Worm (Caenorhabditis elegans): Measurements from ENCODE around the gene B0024.11.

Gene B0024.11

DNA sequence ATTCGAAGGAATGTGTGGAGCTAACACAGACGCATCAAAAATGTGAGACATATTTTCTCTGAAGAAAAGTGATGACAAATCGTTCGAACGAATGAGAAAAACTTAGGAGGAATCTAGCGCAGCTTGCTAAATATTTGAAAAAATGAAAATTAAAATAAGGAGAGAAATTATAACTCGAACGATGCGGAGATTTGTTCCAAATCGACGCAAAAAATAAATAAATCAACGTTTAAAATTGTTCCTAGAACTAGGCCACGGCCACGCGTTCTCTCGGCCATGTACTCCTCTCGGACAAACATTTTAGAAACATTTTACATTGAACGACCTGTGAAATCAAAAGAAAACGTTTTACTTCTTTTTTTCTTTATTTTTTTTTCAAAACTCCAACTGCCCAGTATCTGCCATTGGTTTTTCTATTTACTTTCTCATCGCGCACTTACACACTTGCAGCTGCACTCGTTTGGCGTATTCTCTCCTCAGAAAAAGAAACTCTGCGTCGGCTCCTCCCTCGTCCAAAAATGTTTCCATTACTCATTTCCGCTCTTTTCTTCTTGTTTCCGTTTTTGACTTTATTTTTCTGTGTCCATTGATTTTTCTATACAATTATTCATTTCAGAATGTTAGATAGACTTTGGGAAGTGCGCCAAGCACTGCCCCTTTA lies 897 bp upstream of the B0024.11 start, which contains the start of the genes gna-1 and B0024.13 (continued):
- TF ChIP-seq ama-1 (optimal IDR thresholded peaks at IDR 0.05): no peak
- peak; percentile 84 for TF ChIP-seq lin-14 (GFP tag; optimal IDR thresholded peaks at IDR 0.05)
- peak; percentile 79 for TF ChIP-seq swsn-7 (tag; optimal IDR thresholded peaks at IDR 0.05)
- peak; percentile 50 to 59 for TF ChIP-seq lin-35 (GFP tag; optimal IDR thresholded peaks at IDR 0.05)
- TF ChIP-seq jun-1 (tag; optimal IDR thresholded peaks at IDR 0.05): peak; percentile 19
- TF ChIP-seq alr-1 (tag; optimal IDR thresholded peaks at IDR 0.05; ENCODE audit: borderline replicate concordance): no peak
- TF ChIP-seq vab-15 (tag; optimal IDR thresholded peaks at IDR 0.05): no peak
- no peak for TF ChIP-seq ceh-8 (GFP tag; optimal IDR thresholded peaks at IDR 0.05)
- no peak for TF ChIP-seq mdl-1 (tag; optimal IDR thresholded peaks at IDR 0.05)
- TF ChIP-seq egl-13 (tag; optimal IDR thresholded peaks at IDR 0.05): peak; percentile 77
- TF ChIP-seq ces-1 (GFP tag; optimal IDR thresholded peaks at IDR 0.05): no peak
- peak; percentile 35 for TF ChIP-seq nhr-77 (tag; optimal IDR thresholded peaks at IDR 0.05)
- no peak for TF ChIP-seq hpl-2 (GFP tag; optimal IDR thresholded peaks at IDR 0.05)
- TF ChIP-seq ceh-82 (tag; optimal IDR thresholded peaks at IDR 0.05): peak; percentile 19 to 68 (median 38)
- TF ChIP-seq nhr-28 (tag; optimal IDR thresholded peaks at IDR 0.05): no peak
- peak; percentile 81 for TF ChIP-seq irx-1 (tag; optimal IDR thresholded peaks at IDR 0.05)
- peak; percentile 41 to 70 for TF ChIP-seq efl-1 (optimal IDR thresholded peaks at IDR 0.05)
- TF ChIP-seq efl-1 (GFP tag; optimal IDR thresholded peaks at IDR 0.05 in 1 of 2): peak; percentile 65 to 95
- peak; percentile 87 for TF ChIP-seq fkh-4 (tag; optimal IDR thresholded peaks at IDR 0.05; ENCODE audit: borderline replicate concordance)
- peak; percentile 22; the same call in 1 of the 2 replicates for TF ChIP-seq ceh-88 (GFP tag; IDR thresholded peaks at IDR 0.05)
- no peak for TF ChIP-seq nhr-12 (tag; optimal IDR thresholded peaks at IDR 0.05)
- no peak for TF ChIP-seq unc-30 (tag; optimal IDR thresholded peaks at IDR 0.05)
- TF ChIP-seq mep-1 (tag; optimal IDR thresholded peaks at IDR 0.05): peak; percentile 72
- peak; percentile 97 for TF ChIP-seq rnt-1 (tag; optimal IDR thresholded peaks at IDR 0.05)
- TF ChIP-seq elt-2 (tag; optimal IDR thresholded peaks at IDR 0.05): peak; percentile 41

DNA sequence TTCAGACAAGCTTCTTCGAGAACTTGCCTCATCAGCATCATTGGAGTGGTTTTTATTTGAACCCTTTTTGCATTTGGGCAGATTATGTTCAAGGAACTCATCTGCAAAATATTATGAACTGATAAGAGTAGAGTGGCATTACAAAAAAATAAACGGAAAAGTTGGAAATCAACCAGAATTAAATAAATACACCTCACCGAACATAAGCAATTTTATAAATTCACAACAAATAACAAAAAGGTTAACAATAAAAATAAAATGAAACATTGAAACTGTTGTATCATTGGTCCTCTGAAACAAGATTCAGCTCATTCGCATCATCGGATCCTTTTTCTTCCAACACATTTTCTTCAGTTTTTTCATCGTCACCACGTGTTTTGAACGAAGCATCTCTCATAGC lies 2.0 kb downstream of the B0024.11 start, which contains the start of gene asps-1:
TSS of gene asps-1 (minus strand) at position 101 of the 400 bp plus-strand sequence.
- no peak for TF ChIP-seq C34B4.2 (tag; optimal IDR thresholded peaks at IDR 0.05)
- no peak for TF ChIP-seq nhr-85 (tag)
- TF ChIP-seq nhr-20 (tag; optimal IDR thresholded peaks at IDR 0.05): no peak
- no peak for TF ChIP-seq swsn-7 (tag; optimal IDR thresholded peaks at IDR 0.05)
- no peak for TF ChIP-seq lin-14 (GFP tag; optimal IDR thresholded peaks at IDR 0.05)
- TF ChIP-seq elt-2 (tag; optimal IDR thresholded peaks at IDR 0.05): no peak
- no peak for TF ChIP-seq pag-3 (tag; optimal IDR thresholded peaks at IDR 0.05; ENCODE audit: borderline replicate concordance, insufficient read depth)
- no peak for TF ChIP-seq zag-1 (tag; optimal IDR thresholded peaks at IDR 0.05)
- TF ChIP-seq nhr-77 (tag; optimal IDR thresholded peaks at IDR 0.05): no peak
- no peak for TF ChIP-seq ets-5 (GFP tag; IDR thresholded peaks at IDR 0.05)
- no peak for TF ChIP-seq ztf-4 (tag; optimal IDR thresholded peaks at IDR 0.05)
- TF ChIP-seq fkh-4 (tag; optimal IDR thresholded peaks at IDR 0.05; ENCODE audit: borderline replicate concordance): no peak
- TF ChIP-seq F16B12.6 (tag; optimal IDR thresholded peaks at IDR 0.05): no peak
- TF ChIP-seq snpc-4 (tag; optimal IDR thresholded peaks at IDR 0.05): no peak
- TF ChIP-seq isw-1 (GFP tag; IDR thresholded peaks at IDR 0.05): no peak

DNA sequence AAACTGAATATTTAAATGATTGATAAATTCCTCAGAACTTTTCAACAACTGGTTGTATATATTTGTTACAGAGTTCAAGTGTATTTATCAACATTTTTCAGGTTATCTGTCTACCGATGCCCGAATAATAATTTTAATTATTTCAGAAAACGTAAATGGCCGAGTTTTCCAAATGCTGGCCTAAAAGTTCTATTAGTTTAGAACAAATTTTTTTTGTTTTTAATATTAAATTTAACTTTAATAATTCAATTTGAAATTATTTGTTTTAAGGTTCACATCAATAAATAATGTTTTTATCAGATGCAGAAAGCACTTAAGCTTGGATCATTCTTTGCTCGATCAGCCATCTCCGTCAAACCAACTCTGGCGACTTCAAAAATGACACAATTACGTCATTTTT lies 5.0 kb downstream of the B0024.11 start, which contains the start of gene trx-2:
TSS of gene trx-2 (plus strand) at position 301 of the 400 bp plus-strand sequence.
- no peak for TF ChIP-seq zip-4 (GFP tag; optimal IDR thresholded peaks at IDR 0.05)

DNA sequence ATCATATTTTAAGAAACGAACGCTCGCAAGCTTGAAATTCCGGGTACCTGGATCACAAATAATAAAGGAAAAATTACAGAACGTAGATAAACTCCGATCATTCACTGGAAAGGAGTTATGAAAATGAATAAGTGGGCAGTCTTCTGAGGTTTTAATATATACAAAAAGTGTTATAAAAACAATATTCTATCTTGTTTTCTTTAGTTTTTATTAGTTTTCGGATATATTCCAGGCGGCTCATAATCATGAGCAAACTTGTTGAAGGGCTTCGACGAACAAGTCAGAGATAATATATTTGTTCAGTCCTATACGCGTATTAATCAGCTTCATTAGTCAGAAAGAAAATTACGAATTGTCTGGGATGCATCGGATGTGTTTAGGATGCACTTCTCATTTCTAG lies 5.4 kb downstream of the B0024.11 start, which contains the start of gene gcy-6:
TSS of gene gcy-6 (minus strand) at position 101 of the 400 bp plus-strand sequence.
- no peak for TF ChIP-seq dsc-1 (tag; optimal IDR thresholded peaks at IDR 0.05)
- TF ChIP-seq aha-1 (tag; optimal IDR thresholded peaks at IDR 0.05): no peak
- TF ChIP-seq mep-1 (tag; optimal IDR thresholded peaks at IDR 0.05): no peak
- TF ChIP-seq ceh-90 (tag; optimal IDR thresholded peaks at IDR 0.05): no peak
- no peak for TF ChIP-seq ceh-8 (GFP tag; optimal IDR thresholded peaks at IDR 0.05)

All from whole organism, L1 larva.